Worm (Caenorhabditis elegans) whole organism, mixed stage, embryonic: ENCODE measurements around the gene C04E6.5.

Source experiments
- pha-4 ChIP-seq: fragments of 150-350 bp; optimal IDR thresholded peaks from 2 replicates; lab custom pipeline; 2018; ENCODE audit warnings: missing biosample characterization, missing genetic modification reagents, missing genetic modification characterization
- zip-8 ChIP-seq: fragments of 150-350 bp; optimal IDR thresholded peaks from 2 replicates; lab custom pipeline; 2014; ENCODE audit warnings: missing biosample characterization, missing genetic modification characterization

DNA sequence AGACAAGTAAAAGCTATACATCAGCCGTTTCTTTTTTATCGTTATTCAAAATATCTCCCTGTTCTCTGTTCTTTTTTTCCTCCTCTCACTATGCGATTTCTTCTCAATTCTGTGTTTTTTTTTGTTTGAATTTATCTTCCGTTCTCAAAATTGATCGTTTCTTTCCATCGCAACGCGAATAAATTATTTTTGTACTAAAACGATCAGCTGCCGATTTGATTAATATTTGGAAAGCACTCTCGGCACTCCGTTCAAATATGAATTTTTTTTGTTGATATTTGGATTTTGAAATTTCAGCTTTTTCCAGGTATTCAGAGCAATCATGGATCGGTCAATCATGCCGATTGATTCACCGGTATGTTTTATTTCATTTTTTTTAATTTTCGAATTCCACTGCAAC lies 41.2 kb downstream of the C04E6.5 start, which contains the start of gene pst-1:
- TF ChIP-seq pha-4 (tag; lab: Kevin White, UChicago) (no peak), zip-8 (tag; lab: Kevin White, UChicago) (no peak)
